Worm (Caenorhabditis elegans): ENCODE measurements around the gene C55C3.3.

- TF ChIP-seq unc-130 (GFP tag; optimal IDR thresholded peaks at IDR 0.05) (no peak), lin-39 (tag; optimal IDR thresholded peaks at IDR 0.05) (no peak), F49E8.2 (tag; optimal IDR thresholded peaks at IDR 0.05; ENCODE audit: borderline replicate concordance) (no peak), nhr-237 (tag; optimal IDR thresholded peaks at IDR 0.05) (no peak), nhr-28 (tag; optimal IDR thresholded peaks at IDR 0.05) (peak; percentile 41)
Observed at ce11 chrIV:5658225-5658624, 26.9 kb upstream of the C55C3.3 start.
